2 worm cellular contexts compared by ENCODE assay signal in genomic region chrV:7381008-7381407, ce11.
TF ChIP-seq lines count a peak whose summit lies in the region.

Gene C03G6.17 (minus strand): TSS chrV:7381108.

TF ChIP-seq in whole organism, L1 larva, 84 proteins besides CTCF, POLR2A, EP300 and RAD21:
- TF ChIP-seq lsy-2 (tag; optimal IDR thresholded peaks at IDR 0.05; lab: Kevin White, UChicago) (no peak), elt-3 (tag; optimal IDR thresholded peaks at IDR 0.05; lab: Kevin White, UChicago) (no peak), aha-1 (tag; optimal IDR thresholded peaks at IDR 0.05; lab: Kevin White, UChicago) (no peak), zag-1 (tag; optimal IDR thresholded peaks at IDR 0.05; lab: Kevin White, UChicago) (no peak), efl-3 (GFP tag; optimal IDR thresholded peaks at IDR 0.05; lab: Kevin White, UChicago) (no peak), snu-23 (GFP tag; optimal IDR thresholded peaks at IDR 0.05; lab: Kevin White, UChicago) (no peak), lin-35 (GFP tag; optimal IDR thresholded peaks at IDR 0.05; lab: Kevin White, UChicago) (no peak), rnt-1 (tag; optimal IDR thresholded peaks at IDR 0.05; lab: Kevin White, UChicago) (no peak), nhr-20 (tag; optimal IDR thresholded peaks at IDR 0.05; lab: Kevin White, UChicago) (no peak), unc-86 (tag; optimal IDR thresholded peaks at IDR 0.05; lab: Kevin White, UChicago) (no peak), nhr-84 (tag; optimal IDR thresholded peaks at IDR 0.05; lab: Kevin White, UChicago) (no peak), blmp-1 (tag; optimal IDR thresholded peaks at IDR 0.05; lab: Kevin White, UChicago) (peak; percentile 22), ets-5 (GFP tag; IDR thresholded peaks at IDR 0.05; lab: Robert Waterston, UW) (no peak), nhr-85 (tag; lab: Kevin White, UChicago) (peak; percentile 63), nhr-76 (tag; optimal IDR thresholded peaks at IDR 0.05; lab: Kevin White, UChicago) (no peak)

TF ChIP-seq in whole organism, L4 larva, 104 proteins besides CTCF, POLR2A, EP300 and RAD21:
- TF ChIP-seq aha-1 (tag; lab: Kevin White, UChicago) (peak; percentile 22), rbr-2 (tag; optimal IDR thresholded peaks at IDR 0.05; lab: Kevin White, UChicago) (no peak)

Comparison
In these comparisons a context has a peak if more than half of its experiments do, and no peak if none do; other contexts are left out.
1. Of the 29 proteins assayed by ChIP-seq in both whole organism, L4 larva and whole organism, L1 larva: peak only in whole organism, L4 larva: aha-1; only in whole organism, L1 larva: none; in both: none; in neither: 28.